Fruit fly (Drosophila melanogaster): Measurements from ENCODE around the gene CG7300.

Gene CG7300

DNA sequence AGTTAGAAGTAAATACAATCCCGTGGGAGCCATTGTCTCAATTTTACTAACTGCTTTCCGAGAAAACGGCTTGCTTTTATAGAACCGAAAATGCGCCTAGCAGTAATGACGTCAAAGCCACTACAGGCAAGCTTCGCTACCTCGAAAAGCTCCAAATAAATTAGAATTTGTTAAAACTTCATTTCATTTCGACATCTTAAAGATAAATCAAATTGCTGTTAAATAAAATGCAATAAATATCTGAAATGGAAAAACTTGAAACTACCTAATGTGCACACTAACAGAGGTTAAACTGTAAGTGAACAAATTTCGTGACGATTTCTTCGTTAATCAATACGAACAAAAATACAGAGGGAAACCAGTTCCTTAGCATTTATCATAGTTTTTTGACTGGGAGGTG lies at the start of gene CG7300 (continued):
- peak; percentile 37 for TF ChIP-seq CG12071 (GFP tag; optimal IDR thresholded peaks at IDR 0.05)
- no peak for TF ChIP-seq en (GFP tag; optimal IDR thresholded peaks at IDR 0.05)
- peak; percentile 38 for TF ChIP-seq CG4424 (GFP tag; optimal IDR thresholded peaks at IDR 0.05)
- TF ChIP-seq zfh1 (GFP tag; IDR thresholded peaks at IDR 0.05), result peak; percentile 50; the same call in 2 of the 3 replicates
- no peak for TF ChIP-seq CG13123 (GFP tag; optimal IDR thresholded peaks at IDR 0.05)
- no peak for TF ChIP-seq CG13894 (tag; optimal IDR thresholded peaks at IDR 0.05)
- peak; percentile 15 for TF ChIP-seq Hr3 (GFP tag; optimal IDR thresholded peaks at IDR 0.05)
- TF ChIP-seq CG1233 (GFP tag; optimal IDR thresholded peaks at IDR 0.05), result peak; percentile 52
- peak; percentile 38 for TF ChIP-seq CG7928 (GFP tag; optimal IDR thresholded peaks at IDR 0.05)
- TF ChIP-seq CG10147 (GFP tag; optimal IDR thresholded peaks at IDR 0.05), result peak; percentile 76
- no peak for TF ChIP-seq prd (optimal IDR thresholded peaks at IDR 0.05)
- TF ChIP-seq prd (GFP tag; IDR thresholded peaks at IDR 0.05), result peak; percentile 66; the same call in 2 of the 3 replicates
- peak; percentile 68 for TF ChIP-seq CG13624 (GFP tag; optimal IDR thresholded peaks at IDR 0.05)
- TF ChIP-seq CG18599 (GFP tag; optimal IDR thresholded peaks at IDR 0.05), result peak; percentile 58
- peak; percentile 40 for TF ChIP-seq CG13424 (tag; optimal IDR thresholded peaks at IDR 0.05)
- peak; percentile 58; the same call in 1 of the 2 replicates for TF ChIP-seq CG10366 (GFP tag; IDR thresholded peaks at IDR 0.05)
- no peak for TF ChIP-seq CG8290 (GFP tag; optimal IDR thresholded peaks at IDR 0.05)
- TF ChIP-seq CG8290 (tag; optimal IDR thresholded peaks at IDR 0.05), result no peak
- peak; percentile 17 for TF ChIP-seq jing (GFP tag; optimal IDR thresholded peaks at IDR 0.05)
- TF ChIP-seq CG3847 (GFP tag; IDR thresholded peaks at IDR 0.05), result peak; percentile 63
- peak; percentile 58 for TF ChIP-seq CG12391 (tag; optimal IDR thresholded peaks at IDR 0.05)
- peak; percentile 63 for TF ChIP-seq ind (GFP tag; optimal IDR thresholded peaks at IDR 0.05)
- TF ChIP-seq Hmr (GFP tag; optimal IDR thresholded peaks at IDR 0.05), result peak; percentile 49
- peak; percentile 76 for TF ChIP-seq dysf (GFP tag; IDR thresholded peaks at IDR 0.05)
- no peak for TF ChIP-seq D (optimal IDR thresholded peaks at IDR 0.05)
- peak; percentile 0 for TF ChIP-seq D (GFP tag; optimal IDR thresholded peaks at IDR 0.05)
- TF ChIP-seq Side (GFP tag; optimal IDR thresholded peaks at IDR 0.05), result no peak
- TF ChIP-seq fd96Cb (tag; optimal IDR thresholded peaks at IDR 0.05), result peak; percentile 52
- peak; percentile 27; the same call in 1 of the 2 replicates for TF ChIP-seq sisA (GFP tag; IDR thresholded peaks at IDR 0.05)
- peak; percentile 5 for TF ChIP-seq cato (GFP tag; optimal IDR thresholded peaks at IDR 0.05; ENCODE audit: borderline replicate concordance)
- peak; percentile 20 for TF ChIP-seq HmgZ (tag; optimal IDR thresholded peaks at IDR 0.05)
- peak; percentile 68; the same call in 1 of the 2 replicates for TF ChIP-seq Atf6 (GFP tag; IDR thresholded peaks at IDR 0.05)
- TF ChIP-seq CG8388 (GFP tag; optimal IDR thresholded peaks at IDR 0.05), result peak; percentile 39
- peak; percentile 69; the same call in 1 of the 3 replicates for TF ChIP-seq ci (GFP tag; IDR thresholded peaks at IDR 0.05)
- TF ChIP-seq CG30403 (GFP tag; optimal IDR thresholded peaks at IDR 0.05), result peak; percentile 62
- TF ChIP-seq CG6689 (GFP tag; IDR thresholded peaks at IDR 0.05), result peak; percentile 57
- no peak for TF ChIP-seq pan (optimal IDR thresholded peaks at IDR 0.05)
- peak in 1 of 2 experiments; percentile 72 for TF ChIP-seq pan (GFP tag; optimal IDR thresholded peaks at IDR 0.05 in 1 of 2, IDR thresholded peaks at IDR 0.05 in 1 of 2)
- TF ChIP-seq her (GFP tag; optimal IDR thresholded peaks at IDR 0.05), result peak; percentile 45
- TF ChIP-seq bcd (GFP tag; optimal IDR thresholded peaks at IDR 0.05), result peak; percentile 58
- TF ChIP-seq Hr39 (optimal IDR thresholded peaks at IDR 0.05), result no peak
- TF ChIP-seq ara (GFP tag; IDR thresholded peaks at IDR 0.05), result peak; percentile 70; the same call in 1 of the 2 replicates
- peak; percentile 74 for TF ChIP-seq CG2678 (tag; optimal IDR thresholded peaks at IDR 0.05)
- TF ChIP-seq slou (GFP tag; optimal IDR thresholded peaks at IDR 0.05), result peak; percentile 21
- TF ChIP-seq CG14710 (tag; optimal IDR thresholded peaks at IDR 0.05), result peak; percentile 8
- TF ChIP-seq HLH54F (GFP tag; optimal IDR thresholded peaks at IDR 0.05), result peak; percentile 21
- TF ChIP-seq schlank (tag; optimal IDR thresholded peaks at IDR 0.05), result peak; percentile 8
- peak; percentile 49 for TF ChIP-seq CG14441 (GFP tag; IDR thresholded peaks at IDR 0.05)
- TF ChIP-seq yki (optimal IDR thresholded peaks at IDR 0.05), result no peak
- TF ChIP-seq CG17361 (GFP tag; IDR thresholded peaks at IDR 0.05), result peak; percentile 54; the same call in 2 of the 3 replicates
- peak; percentile 24 for TF ChIP-seq bab2 (GFP tag; optimal IDR thresholded peaks at IDR 0.05)
- peak; percentile 56 for TF ChIP-seq Xbp1 (GFP tag; optimal IDR thresholded peaks at IDR 0.05)
- peak; percentile 84 for TF ChIP-seq CG32532 (GFP tag; IDR thresholded peaks at IDR 0.05)
